Worm (Caenorhabditis elegans) whole organism, L4/young adult: ENCODE data around the gene gei-6.

Experiments
- dao-5 ChIP-seq: sonication (generic microtip); optimal IDR thresholded peaks from 2 replicates; lab custom pipeline; 2016; ENCODE audit warnings: missing genotype, missing genetic modification characterization, moderate library complexity, missing compliant biosample characterization
- him-1 ChIP-seq: sonication (generic microtip); optimal IDR thresholded peaks from 2 replicates; lab custom pipeline; 2016; ENCODE audit warnings: missing genotype, missing genetic modification reagents, missing genetic modification characterization, missing compliant biosample characterization

ce11 chrV:7178843-7179242, 51.8 kb downstream of the gei-6 start, which contains the start of gene cpsf-2:
- TF ChIP-seq dao-5 (tag; lab: Kevin White, UChicago) (no peak), him-1 (no peak)
